Fruit fly (Drosophila melanogaster): ENCODE results near the gene beat-IIa.

Gene beat-IIa

DNA sequence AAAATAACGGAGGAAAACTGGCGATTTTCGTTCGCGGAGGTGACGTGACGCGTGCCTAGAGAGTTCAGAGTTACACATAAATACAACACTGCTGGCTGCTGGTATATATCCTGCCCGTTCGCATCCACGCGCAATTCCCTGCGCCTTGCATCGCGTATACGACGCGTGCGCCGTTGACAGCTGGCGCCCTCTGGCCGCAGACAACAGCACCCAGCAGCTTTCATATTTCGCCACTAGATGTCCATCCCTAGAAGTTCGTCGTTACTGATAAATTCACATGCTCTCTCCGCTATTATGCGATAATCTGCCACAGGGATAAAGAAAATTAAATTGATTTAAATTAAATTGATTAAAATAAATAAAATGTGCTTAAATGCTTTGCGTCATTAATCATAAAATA lies 36.5 kb upstream of the beat-IIa start, which contains the start of gene Sur-8 (continued):
- TF ChIP-seq Sox102F (GFP tag; optimal IDR thresholded peaks at IDR 0.05): peak; percentile 1
- peak; percentile 76 for TF ChIP-seq Eip78C (GFP tag)
- peak; percentile 15 for TF ChIP-seq CG11762 (GFP tag; optimal IDR thresholded peaks at IDR 0.05; ENCODE audit: insufficient read depth)
- peak; percentile 49 for TF ChIP-seq net (GFP tag; optimal IDR thresholded peaks at IDR 0.05)
- TF ChIP-seq pdm3 (GFP tag; optimal IDR thresholded peaks at IDR 0.05): peak; percentile 65
- TF ChIP-seq CG6276 (GFP tag; optimal IDR thresholded peaks at IDR 0.05): no peak
- peak; percentile 54 for TF ChIP-seq Met (GFP tag; optimal IDR thresholded peaks at IDR 0.05)
- peak; percentile 4 for TF ChIP-seq Ets21C (GFP tag; optimal IDR thresholded peaks at IDR 0.05)
- peak; percentile 7 for TF ChIP-seq CG10631 (GFP tag; optimal IDR thresholded peaks at IDR 0.05)
- TF ChIP-seq CG16779 (tag; optimal IDR thresholded peaks at IDR 0.05): no peak
- TF ChIP-seq topi (GFP tag; optimal IDR thresholded peaks at IDR 0.05): peak; percentile 32
- TF ChIP-seq fkh (GFP tag; optimal IDR thresholded peaks at IDR 0.05): peak; percentile 1
- peak; percentile 64 for TF ChIP-seq Hr39 (GFP tag; optimal IDR thresholded peaks at IDR 0.05)
- TF ChIP-seq Lpt (GFP tag; optimal IDR thresholded peaks at IDR 0.05): no peak
- peak; percentile 52 for TF ChIP-seq Sox14 (GFP tag; optimal IDR thresholded peaks at IDR 0.05)
- peak; percentile 62 for TF ChIP-seq esn (GFP tag; optimal IDR thresholded peaks at IDR 0.05)
- TF ChIP-seq salr (GFP tag; optimal IDR thresholded peaks at IDR 0.05): no peak
- no peak for TF ChIP-seq Ets96B (tag; optimal IDR thresholded peaks at IDR 0.05)
- peak; percentile 68 for TF ChIP-seq svp (GFP tag)
- TF ChIP-seq Hr4 (GFP tag; optimal IDR thresholded peaks at IDR 0.05): peak; percentile 31
- peak; percentile 38 for TF ChIP-seq CG8319 (GFP tag; optimal IDR thresholded peaks at IDR 0.05)
- peak; percentile 33 for TF ChIP-seq acj6 (GFP tag; optimal IDR thresholded peaks at IDR 0.05)
- TF ChIP-seq Smox (GFP tag; optimal IDR thresholded peaks at IDR 0.05): peak; percentile 30

DNA sequence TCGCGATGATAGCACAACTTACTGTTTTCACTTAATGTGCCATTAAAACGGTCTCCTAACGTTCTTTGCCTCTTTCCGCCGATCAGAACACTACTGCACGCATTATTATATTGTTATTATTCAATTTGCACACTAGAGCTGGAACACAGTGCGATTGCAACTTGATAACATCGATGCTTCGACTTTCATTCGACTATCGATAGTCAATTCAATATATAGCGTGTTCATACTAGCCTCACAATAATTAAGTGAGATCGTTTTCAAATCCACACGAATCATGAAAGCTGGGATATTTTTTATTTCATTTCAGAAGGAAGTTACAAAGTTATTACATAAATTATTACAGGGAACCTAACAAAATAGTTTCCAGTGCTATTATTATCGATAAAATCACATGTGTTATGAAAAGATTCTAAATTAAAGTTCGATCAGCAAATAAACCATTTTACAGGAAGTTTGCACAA lies 35.4 kb upstream of the beat-IIa start:
- TF ChIP-seq topi (GFP tag; optimal IDR thresholded peaks at IDR 0.05): peak; percentile 10
- TF ChIP-seq CG9139 (GFP tag; optimal IDR thresholded peaks at IDR 0.05): no peak
- peak; percentile 53 for TF ChIP-seq CG15336 (GFP tag; IDR thresholded peaks at IDR 0.05)
- TF ChIP-seq dsx (GFP tag; optimal IDR thresholded peaks at IDR 0.05; ENCODE audit: poor library complexity, severe bottlenecking): no peak
- TF ChIP-seq CG10631 (GFP tag; optimal IDR thresholded peaks at IDR 0.05): peak; percentile 28
- TF ChIP-seq lz (GFP tag; optimal IDR thresholded peaks at IDR 0.05): peak; percentile 53
- peak; percentile 56 for TF ChIP-seq CG32006 (GFP tag; optimal IDR thresholded peaks at IDR 0.05)
- no peak for TF ChIP-seq CG11294 (GFP tag; IDR thresholded peaks at IDR 0.05)
- TF ChIP-seq Hr4 (GFP tag; optimal IDR thresholded peaks at IDR 0.05): peak; percentile 74
- peak; percentile 22 for TF ChIP-seq Eip75B (GFP tag; optimal IDR thresholded peaks at IDR 0.05)
- TF ChIP-seq vri (GFP tag; optimal IDR thresholded peaks at IDR 0.05): peak; percentile 92
- peak; percentile 57 for TF ChIP-seq Smox (GFP tag; optimal IDR thresholded peaks at IDR 0.05)
- peak; percentile 44 for TF ChIP-seq esn (GFP tag; optimal IDR thresholded peaks at IDR 0.05)
- peak; percentile 23 for TF ChIP-seq acj6 (GFP tag; optimal IDR thresholded peaks at IDR 0.05)
- TF ChIP-seq Eip93F (GFP tag; optimal IDR thresholded peaks at IDR 0.05): no peak
- peak; percentile 67 for TF ChIP-seq fkh (GFP tag; optimal IDR thresholded peaks at IDR 0.05)
- peak; percentile 51 for TF ChIP-seq Hr39 (GFP tag; optimal IDR thresholded peaks at IDR 0.05)
- TF ChIP-seq spab (GFP tag; optimal IDR thresholded peaks at IDR 0.05): no peak
- TF ChIP-seq pdm3 (GFP tag; optimal IDR thresholded peaks at IDR 0.05): peak; percentile 60
- no peak for TF ChIP-seq CG34406 (GFP tag; optimal IDR thresholded peaks at IDR 0.05)
- peak; percentile 20 for TF ChIP-seq Ets21C (GFP tag; optimal IDR thresholded peaks at IDR 0.05)
- no peak for TF ChIP-seq CG16779 (tag; optimal IDR thresholded peaks at IDR 0.05)
- TF ChIP-seq CG7368 (GFP tag; optimal IDR thresholded peaks at IDR 0.05): no peak
- peak; percentile 41 for TF ChIP-seq Met (GFP tag; optimal IDR thresholded peaks at IDR 0.05)
- peak; percentile 54 for TF ChIP-seq Sox14 (GFP tag; optimal IDR thresholded peaks at IDR 0.05)
- TF ChIP-seq OdsH (GFP tag; optimal IDR thresholded peaks at IDR 0.05): peak; percentile 45
- peak; percentile 24 for TF ChIP-seq CG3032 (tag; optimal IDR thresholded peaks at IDR 0.05)
- TF ChIP-seq CG8319 (GFP tag; optimal IDR thresholded peaks at IDR 0.05): no peak
- peak; percentile 70 for TF ChIP-seq eg (GFP tag; IDR thresholded peaks at IDR 0.05)
- TF ChIP-seq Eip78C (GFP tag): peak; percentile 50
- peak; percentile 46 for TF ChIP-seq CG31627 (GFP tag; optimal IDR thresholded peaks at IDR 0.05)
- TF ChIP-seq net (GFP tag; optimal IDR thresholded peaks at IDR 0.05): no peak
- peak; percentile 28 for TF ChIP-seq achi (GFP tag; optimal IDR thresholded peaks at IDR 0.05)
- TF ChIP-seq Sox102F (GFP tag; optimal IDR thresholded peaks at IDR 0.05): peak; percentile 14
